Worm (Caenorhabditis elegans) whole organism, L4 larva: Measurements from ENCODE around the gene srh-31.

Experiments used
- F26F4.8 ChIP-seq: fragments of 200-800 bp; sonication (Bioruptor generic); conservative IDR thresholded peaks from 2 replicates; pipeline ENCODE4 v1.3.6; 2022; ENCODE audit warnings: missing genetic modification characterization, missing compliant biosample characterization
- Y48G9A.11 ChIP-seq: fragments of 200-800 bp; sonication (Bioruptor generic); IDR thresholded peaks from 2 replicates; pipeline ENCODE4 v1.3.6; 2022; ENCODE audit warnings: missing genetic modification reagents, missing genetic modification characterization, missing compliant biosample characterization
- aha-1 ChIP-seq: fragments of 150-350 bp; peaks from one replicate; lab custom pipeline; 2014; ENCODE audit warnings: missing biosample characterization, missing genetic modification characterization
- daf-12 ChIP-seq: fragments of 150-350 bp; optimal IDR thresholded peaks from 2 replicates; lab custom pipeline; 2014; ENCODE audit warnings: missing biosample characterization, missing genetic modification reagents, missing genetic modification characterization
- daf-16 ChIP-seq, 3 experiments: sonication (generic microtip); optimal IDR thresholded peaks; 2 replicates each; lab custom pipeline; 2016 to 2017; ENCODE audit warnings: missing genetic modification characterization in 3 of 3, missing genetic modification reagents in 3 of 3, mild to moderate bottlenecking in 2 of 3, missing compliant biosample characterization in 2 of 3, missing biosample characterization in 1 of 3, moderate library complexity in 1 of 3
- dmd-6 ChIP-seq: fragments of 200-800 bp; sonication (Bioruptor generic); IDR thresholded peaks from 2 replicates; pipeline ENCODE4 v1.3.6; 2022; ENCODE audit warnings: missing genetic modification reagents, missing genetic modification characterization, missing compliant biosample characterization
- dve-1 ChIP-seq: sonication (generic microtip); optimal IDR thresholded peaks from 2 replicates; lab custom pipeline; 2017; ENCODE audit warnings: antibody characterized with exemption, mild to moderate bottlenecking, missing genetic modification characterization, missing compliant biosample characterization; ENCODE audit not compliant: insufficient read depth
- lin-29 ChIP-seq: fragments of 200-800 bp; sonication (Bioruptor generic); IDR thresholded peaks from 2 replicates; pipeline ENCODE4 v1.3.6; 2022; ENCODE audit warnings: missing genetic modification reagents, missing genetic modification characterization, missing compliant biosample characterization
- nhr-28 ChIP-seq: fragments of 150-350 bp; optimal IDR thresholded peaks from 2 replicates; lab custom pipeline; 2014; ENCODE audit warnings: missing biosample characterization, missing genetic modification characterization
- pqm-1 ChIP-seq: sonication (generic microtip); optimal IDR thresholded peaks from 2 replicates; lab custom pipeline; 2017; ENCODE audit warnings: missing biosample characterization, missing genetic modification characterization
- zag-1 ChIP-seq: fragments of 150-350 bp; optimal IDR thresholded peaks from 2 replicates; lab custom pipeline; 2014; ENCODE audit warnings: missing biosample characterization, missing genetic modification characterization

The srh-31 gene

ce11 chrV:17754999-17755398 lies 47.9 kb downstream of the srh-31 start:
- TF ChIP-seq nhr-28 (tag; lab: Kevin White, UChicago) (peak; percentile 66), dmd-6 (peak; percentile 42; the same call in 1 of the 2 replicates), pqm-1 (tag; lab: Kevin White, UChicago) (peak; percentile 75), daf-12 (no peak), daf-16 (GFP tag; optimal IDR thresholded peaks at IDR 0.05; lab: Kevin White, UChicago) (no peak), daf-16 (tag; optimal IDR thresholded peaks at IDR 0.05; lab: Kevin White, UChicago) (peak; percentile 68), dve-1 (tag; lab: Kevin White, UChicago) (peak; percentile 31), F26F4.8 (GFP tag; lab: Robert Waterston, UW) (no peak), zag-1 (tag; lab: Kevin White, UChicago) (no peak)
- TF ChIP-seq, all 104 proteins: peak for 5

DNA sequence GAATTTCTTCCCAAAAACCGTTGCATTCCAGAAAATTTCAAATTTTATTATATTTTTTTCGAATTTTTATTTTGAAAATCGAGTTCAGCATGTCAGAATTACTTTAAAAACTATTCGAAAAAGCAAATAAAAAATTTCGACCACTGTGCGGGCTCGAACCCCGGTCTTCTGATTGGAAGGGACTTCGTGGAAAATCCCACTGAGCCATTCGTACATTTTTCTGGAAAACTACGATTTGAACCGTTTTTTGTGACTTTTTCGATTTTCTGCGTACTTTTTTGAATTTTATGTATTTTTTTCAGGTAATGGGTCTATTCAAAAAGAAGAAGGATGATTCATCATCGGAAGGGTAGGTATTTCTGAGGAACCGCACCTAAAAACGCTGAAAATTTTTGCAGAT lies 48.5 kb downstream of the srh-31 start, which contains the start of gene pgp-9:
Gene pgp-9 (plus strand): TSS at position 301 of the 400 bp plus-strand sequence.
- no peak for TF ChIP-seq lin-29 (GFP tag; lab: Robert Waterston, UW)
- TF ChIP-seq aha-1 (tag; lab: Kevin White, UChicago), result peak; percentile 71
- TF ChIP-seq Y48G9A.11, result no peak
